Worm (Caenorhabditis elegans) whole organism, young adult: ENCODE results near the gene ZK402.1.

Experiments used
- F49E8.2 ChIP-seq: sonication (generic microtip); optimal IDR thresholded peaks from 3 replicates; lab custom pipeline; 2017; ENCODE audit warnings: missing genetic modification characterization, mild to moderate bottlenecking, missing compliant biosample characterization, antibody characterized with exemption, moderate library complexity; ENCODE audit not compliant: insufficient read depth
- Y56A3A.18 ChIP-seq: fragments of 200-800 bp; sonication (Bioruptor generic); IDR thresholded peaks from 2 replicates; pipeline ENCODE4 v1.3.6; 2022; ENCODE audit warnings: missing genetic modification reagents, missing genetic modification characterization, missing compliant biosample characterization
- ama-1 ChIP-seq, 3 experiments: fragments of 150-350 bp in 1 of 3; sonication (generic microtip) in 2 of 3; optimal IDR thresholded peaks; 2 replicates each; lab custom pipeline; 2014 to 2018; ENCODE audit warnings: missing biosample characterization in 2 of 3, missing genetic modification characterization in 2 of 3, missing genetic modification reagents in 2 of 3
- attf-6 ChIP-seq: fragments of 200-800 bp; sonication (Bioruptor generic); IDR thresholded peaks from 2 replicates; pipeline ENCODE4 v1.3.6; 2022; ENCODE audit warnings: missing genetic modification reagents, missing genetic modification characterization, missing compliant biosample characterization
- ceh-58 ChIP-seq: fragments of 200-800 bp; sonication (Bioruptor generic); IDR thresholded peaks from 2 replicates; pipeline ENCODE4 v1.3.6; 2022; ENCODE audit warnings: missing genetic modification characterization, missing compliant biosample characterization
- lir-1 ChIP-seq: fragments of 200-800 bp; sonication (Bioruptor generic); conservative IDR thresholded peaks from 2 replicates; pipeline ENCODE4 v1.3.6; 2022; ENCODE audit warnings: missing genetic modification reagents, missing genetic modification characterization, missing compliant biosample characterization
- repo-1 ChIP-seq: sonication (generic microtip); optimal IDR thresholded peaks from 2 replicates; lab custom pipeline; 2017; ENCODE audit warnings: mild to moderate bottlenecking, missing genetic modification characterization, missing compliant biosample characterization
- snpc-4 ChIP-seq, 5 experiments: fragments of 150-350 bp in 1 of 5; sonication (generic microtip) in 4 of 5; optimal IDR thresholded peaks; 2 replicates each; lab custom pipeline; 2014 to 2018; ENCODE audit warnings: missing genetic modification characterization in 5 of 5, missing biosample characterization in 3 of 5, antibody characterized with exemption in 2 of 5, mild to moderate bottlenecking in 2 of 5, missing compliant biosample characterization in 2 of 5, missing genotype in 2 of 5, moderate library complexity in 2 of 5, missing genetic modification reagents in 1 of 5
- zim-3 ChIP-seq: sonication (generic microtip); optimal IDR thresholded peaks from 2 replicates; lab custom pipeline; 2017; ENCODE audit warnings: mild to moderate bottlenecking, missing genetic modification characterization, moderate library complexity, missing compliant biosample characterization

- no peak for TF ChIP-seq zim-3 (tag; lab: Kevin White, UChicago)
- no peak for TF ChIP-seq Y56A3A.18 (GFP tag; lab: Robert Waterston, UW)
- TF ChIP-seq ceh-58 = no peak
- no peak for TF ChIP-seq snpc-4 (GFP tag; optimal IDR thresholded peaks at IDR 0.05; lab: Kevin White, UChicago)
- no peak for TF ChIP-seq snpc-4 (tag; optimal IDR thresholded peaks at IDR 0.05; lab: Kevin White, UChicago)
- no peak for TF ChIP-seq F49E8.2
- TF ChIP-seq repo-1 = no peak
- no peak for TF ChIP-seq lir-1 (GFP tag; lab: Robert Waterston, UW)
- TF ChIP-seq attf-6 (GFP tag; lab: Robert Waterston, UW) = no peak
- TF ChIP-seq ama-1 (optimal IDR thresholded peaks at IDR 0.05; lab: Kevin White, UChicago) = no peak
- no peak for TF ChIP-seq ama-1 (GFP tag; optimal IDR thresholded peaks at IDR 0.05; lab: Kevin White, UChicago)
Observed at ce11 chrX:1420524-1420923, 16.5 kb downstream of the ZK402.1 start.
